Worm (Caenorhabditis elegans) whole organism, early embryonic: ENCODE measurements around the gene C13F10.8.

Source experiments
- ama-1 ChIP-seq: fragments of 150-350 bp; optimal IDR thresholded peaks from 2 replicates; lab custom pipeline; 2014
- ceh-36 ChIP-seq: sonication (generic microtip); optimal IDR thresholded peaks from 2 replicates; lab custom pipeline; 2016; ENCODE audit warnings: missing genetic modification characterization, inconsistent platforms, missing compliant biosample characterization
- ets-7 ChIP-seq: sonication (generic microtip); optimal IDR thresholded peaks from 2 replicates; lab custom pipeline; 2016; ENCODE audit warnings: missing genotype, missing genetic modification characterization, missing compliant biosample characterization
- flt-1 ChIP-seq: fragments of 200-800 bp; sonication (Bioruptor generic); IDR thresholded peaks from 2 replicates; pipeline ENCODE4 v1.3.6; 2022; ENCODE audit warnings: missing genetic modification characterization, missing compliant biosample characterization
- hmg-4 ChIP-seq: fragments of 200-800 bp; sonication (Bioruptor generic); optimal IDR thresholded peaks from 2 replicates; lab custom pipeline; 2018; ENCODE audit warnings: mild to moderate bottlenecking, missing genetic modification characterization, missing compliant biosample characterization
- sea-1 ChIP-seq: fragments of 200-800 bp; sonication (Bioruptor generic); conservative IDR thresholded peaks from 2 replicates; pipeline ENCODE4 v1.3.6; 2022; ENCODE audit warnings: missing genetic modification characterization, missing compliant biosample characterization
- tbx-11 ChIP-seq: fragments of 200-800 bp; sonication (Bioruptor generic); IDR thresholded peaks from 2 replicates; pipeline ENCODE4 v1.3.6; 2022; ENCODE audit warnings: missing genetic modification characterization, missing compliant biosample characterization
- tbx-37 ChIP-seq: fragments of 200-800 bp; sonication (Bioruptor generic); conservative IDR thresholded peaks from 2 replicates; pipeline ENCODE4 v1.3.6; 2022; ENCODE audit warnings: missing genetic modification reagents, missing genetic modification characterization, missing compliant biosample characterization

DNA sequence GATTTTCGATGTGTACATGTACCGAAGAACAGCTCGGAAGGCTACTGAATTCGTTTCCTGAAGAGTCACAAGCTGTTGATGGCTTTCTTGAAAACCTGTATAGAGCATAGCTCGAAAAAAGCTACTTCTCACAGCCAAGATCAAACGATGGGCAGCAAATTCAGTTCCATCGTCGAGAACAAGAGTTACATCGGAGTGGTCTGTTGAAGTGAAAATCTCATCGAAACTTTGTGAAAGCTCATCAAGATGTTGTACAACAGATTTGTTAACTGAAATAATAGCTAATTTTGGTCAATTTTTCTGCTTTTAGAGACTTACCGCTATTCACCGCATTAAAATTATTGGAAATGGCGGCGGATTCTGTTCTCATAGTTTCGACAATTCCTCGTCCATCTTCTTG is 15.9 kb upstream of the C13F10.8 start:
- no peak for TF ChIP-seq tbx-11 (GFP tag; lab: Robert Waterston, UW)
- no peak for TF ChIP-seq ama-1
- no peak for TF ChIP-seq flt-1 (GFP tag; lab: Robert Waterston, UW)
- no peak for TF ChIP-seq hmg-4 (GFP tag; lab: Kevin White, UChicago)
- no peak for TF ChIP-seq tbx-37 (GFP tag; lab: Robert Waterston, UW)
- TF ChIP-seq sea-1 (GFP tag; lab: Robert Waterston, UW): no peak
- no peak for TF ChIP-seq ets-7
- TF ChIP-seq ceh-36 (tag; lab: Kevin White, UChicago): no peak
